Worm (Caenorhabditis elegans): Measurements from ENCODE around the gene repo-1.

ce11 chrIV:12036924-12037323 lies 47.4 kb upstream of the repo-1 start:
- TF ChIP-seq fkh-10 (GFP tag; optimal IDR thresholded peaks at IDR 0.05): no peak
- no peak for TF ChIP-seq sox-4 (tag; optimal IDR thresholded peaks at IDR 0.05)
- TF ChIP-seq ceh-82 (tag; optimal IDR thresholded peaks at IDR 0.05): no peak
- TF ChIP-seq fos-1 (tag; optimal IDR thresholded peaks at IDR 0.05): no peak
- TF ChIP-seq lin-15B (tag; optimal IDR thresholded peaks at IDR 0.05): no peak
- no peak for TF ChIP-seq elt-2 (tag; optimal IDR thresholded peaks at IDR 0.05)
- TF ChIP-seq nhr-11 (tag; optimal IDR thresholded peaks at IDR 0.05): no peak
- TF ChIP-seq nhr-19 (GFP tag; conservative IDR thresholded peaks at IDR 0.05): no peak; the same call in 1 of the 2 replicates
- TF ChIP-seq tlp-1 (tag; optimal IDR thresholded peaks at IDR 0.05): no peak
- no peak for TF ChIP-seq snpc-4 (tag; optimal IDR thresholded peaks at IDR 0.05)
- no peak for TF ChIP-seq unc-130 (tag; optimal IDR thresholded peaks at IDR 0.05)
- TF ChIP-seq tbx-2 (tag; optimal IDR thresholded peaks at IDR 0.05): no peak
